Worm (Caenorhabditis elegans) whole organism, L1 larva: Measurements from ENCODE around the gene srw-82.
"Not testable (repeated sequence)": the region's sequence is repeated elsewhere in the genome, so short reads cannot be mapped to it uniquely, and the experiment has no call there.

Experiments
- C16A3.4 ChIP-seq: fragments of 150-350 bp; optimal IDR thresholded peaks from 2 replicates; lab custom pipeline; 2014; ENCODE audit warnings: missing biosample characterization, missing genetic modification characterization
- C34B4.2 ChIP-seq: sonication (generic microtip); optimal IDR thresholded peaks from 2 replicates; lab custom pipeline; 2017; ENCODE audit warnings: mild to moderate bottlenecking, missing genetic modification characterization, missing compliant biosample characterization
- Y116A8C.19 ChIP-seq: sonication (generic microtip); optimal IDR thresholded peaks from 2 replicates; lab custom pipeline; 2016; ENCODE audit warnings: missing compliant biosample characterization, missing genetic modification characterization, borderline replicate concordance
- alr-1 ChIP-seq: fragments of 200-800 bp; sonication (Bioruptor generic); optimal IDR thresholded peaks from 2 replicates; lab custom pipeline; 2018; ENCODE audit warnings: borderline replicate concordance, mild to moderate bottlenecking, missing genetic modification characterization, missing compliant biosample characterization
- ceh-63 ChIP-seq: fragments of 200-800 bp; sonication (Bioruptor generic); optimal IDR thresholded peaks from 2 replicates; lab custom pipeline; 2018; ENCODE audit warnings: mild to moderate bottlenecking, missing genetic modification characterization, missing compliant biosample characterization
- ceh-8 ChIP-seq: fragments of 200-800 bp; sonication (Bioruptor generic); optimal IDR thresholded peaks from 2 replicates; lab custom pipeline; 2018; ENCODE audit warnings: mild to moderate bottlenecking, missing genetic modification characterization, moderate library complexity, missing compliant biosample characterization
- ceh-82 ChIP-seq, 3 experiments: fragments of 150-350 bp in 1 of 3; sonication (generic microtip) in 2 of 3; optimal IDR thresholded peaks; 2 replicates each; lab custom pipeline; 2014 to 2017; ENCODE audit warnings: missing biosample characterization in 3 of 3, missing genetic modification characterization in 3 of 3
- dpl-1 ChIP-seq, 3 experiments: fragments of 150-350 bp in 2 of 3; sonication (generic microtip) in 1 of 3; optimal IDR thresholded peaks; 2 replicates each; lab custom pipeline; 2014 to 2017; ENCODE audit warnings: missing biosample characterization in 3 of 3, missing genetic modification characterization in 3 of 3, missing genetic modification reagents in 3 of 3
- efl-1 ChIP-seq, 4 experiments: fragments of 150-350 bp; optimal IDR thresholded peaks in 3 of 4; peaks in 1 of 4; 1 replicate in 1 of 4; 2 replicates in 3 of 4; lab custom pipeline; 2014; ENCODE audit warnings: missing biosample characterization in 2 of 4, missing genetic modification characterization in 2 of 4, missing genetic modification reagents in 2 of 4
- efl-3 ChIP-seq: fragments of 200-800 bp; sonication (Bioruptor generic); optimal IDR thresholded peaks from 2 replicates; lab custom pipeline; 2018; ENCODE audit warnings: mild to moderate bottlenecking, missing genetic modification characterization, missing compliant biosample characterization
- egl-27 ChIP-seq, 2 experiments: fragments of 150-350 bp in 1 of 2; sonication (generic microtip); optimal IDR thresholded peaks; 3 replicates each; lab custom pipeline; 2017 to 2018; ENCODE audit warnings: missing biosample characterization in 2 of 2, missing genetic modification characterization in 2 of 2, missing genetic modification reagents in 2 of 2
- elt-2 ChIP-seq: sonication (generic microtip); optimal IDR thresholded peaks from 2 replicates; lab custom pipeline; 2016; ENCODE audit warnings: missing genetic modification characterization, mild to moderate bottlenecking, inconsistent platforms, missing compliant biosample characterization, missing genetic modification reagents
- elt-3 ChIP-seq, 6 experiments: fragments of 150-350 bp in 1 of 6; sonication (generic microtip); optimal IDR thresholded peaks; 2 replicates each; lab custom pipeline; 2017 to 2018; ENCODE audit warnings: missing biosample characterization in 6 of 6, missing genetic modification characterization in 6 of 6, inconsistent platforms in 1 of 6
- fkh-10 ChIP-seq: sonication (generic microtip); optimal IDR thresholded peaks from 2 replicates; lab custom pipeline; 2017; ENCODE audit warnings: missing biosample characterization, missing genetic modification reagents, missing genetic modification characterization
- grh-1 ChIP-seq: fragments of 200-800 bp; sonication (Bioruptor generic); IDR thresholded peaks from 2 replicates; pipeline ENCODE4 v1.3.6; 2022; ENCODE audit warnings: missing genetic modification reagents, missing genetic modification characterization, missing compliant biosample characterization
- hpl-2 ChIP-seq: fragments of 150-350 bp; optimal IDR thresholded peaks from 2 replicates; lab custom pipeline; 2014; ENCODE audit warnings: missing biosample characterization, missing genetic modification reagents, missing genetic modification characterization
- irx-1 ChIP-seq: sonication (generic microtip); optimal IDR thresholded peaks from 2 replicates; lab custom pipeline; 2016; ENCODE audit warnings: missing genetic modification characterization, missing compliant biosample characterization
- isw-1 ChIP-seq: fragments of 200-800 bp; sonication (Bioruptor generic); IDR thresholded peaks from 2 replicates; pipeline ENCODE4 v1.3.6; 2022; ENCODE audit warnings: missing genetic modification characterization, missing compliant biosample characterization
- lin-35 ChIP-seq, 2 experiments: fragments of 150-350 bp; optimal IDR thresholded peaks; 2 replicates each; lab custom pipeline; 2014; ENCODE audit warnings: missing biosample characterization in 2 of 2, missing genetic modification characterization in 2 of 2, missing genetic modification reagents in 2 of 2
- lsy-2 ChIP-seq, 2 experiments: fragments of 150-350 bp; optimal IDR thresholded peaks; 2 replicates each; lab custom pipeline; 2014; ENCODE audit warnings: missing biosample characterization in 2 of 2, missing genetic modification characterization in 2 of 2
- mdl-1 ChIP-seq, 2 experiments: fragments of 150-350 bp; optimal IDR thresholded peaks; 2 replicates each; lab custom pipeline; 2014 to 2017; ENCODE audit warnings: missing biosample characterization in 2 of 2, missing genetic modification characterization in 2 of 2, inconsistent platforms in 1 of 2
- nhr-28 ChIP-seq: fragments of 150-350 bp; optimal IDR thresholded peaks from 2 replicates; lab custom pipeline; 2014; ENCODE audit warnings: missing biosample characterization, missing genetic modification characterization
- nhr-71 ChIP-seq: sonication (generic microtip); optimal IDR thresholded peaks from 2 replicates; lab custom pipeline; 2016; ENCODE audit warnings: mild to moderate bottlenecking, missing genetic modification characterization, moderate library complexity, missing compliant biosample characterization
- nhr-77 ChIP-seq: fragments of 150-350 bp; optimal IDR thresholded peaks from 2 replicates; lab custom pipeline; 2014; ENCODE audit warnings: missing biosample characterization, missing genetic modification characterization
- nhr-84 ChIP-seq: sonication (generic microtip); optimal IDR thresholded peaks from 2 replicates; lab custom pipeline; 2017; ENCODE audit warnings: missing biosample characterization, missing genetic modification characterization
- pax-3 ChIP-seq: fragments of 200-800 bp; sonication (Bioruptor generic); optimal IDR thresholded peaks from 2 replicates; lab custom pipeline; 2018; ENCODE audit warnings: mild to moderate bottlenecking, missing genetic modification characterization, moderate library complexity, missing compliant biosample characterization
- rnt-1 ChIP-seq: sonication (generic microtip); optimal IDR thresholded peaks from 2 replicates; lab custom pipeline; 2016; ENCODE audit warnings: mild to moderate bottlenecking, missing genetic modification characterization, moderate library complexity, missing compliant biosample characterization
- tlp-1 ChIP-seq: fragments of 150-350 bp; optimal IDR thresholded peaks from 2 replicates; lab custom pipeline; 2014; ENCODE audit warnings: missing biosample characterization, missing genetic modification characterization
- unc-130 ChIP-seq: fragments of 150-350 bp; optimal IDR thresholded peaks from 2 replicates; lab custom pipeline; 2017; ENCODE audit warnings: missing biosample characterization, missing genetic modification characterization, inconsistent platforms
- vab-15 ChIP-seq: sonication (generic microtip); optimal IDR thresholded peaks from 2 replicates; lab custom pipeline; 2017; ENCODE audit warnings: missing genotype, mild to moderate bottlenecking, missing genetic modification characterization, missing compliant biosample characterization
- ztf-11 ChIP-seq, 2 experiments: sonication (generic microtip); optimal IDR thresholded peaks; 2 replicates each; lab custom pipeline; 2016 to 2017; ENCODE audit warnings: missing genetic modification characterization in 2 of 2, missing biosample characterization in 1 of 2, missing compliant biosample characterization in 1 of 2

The srw-82 gene

DNA sequence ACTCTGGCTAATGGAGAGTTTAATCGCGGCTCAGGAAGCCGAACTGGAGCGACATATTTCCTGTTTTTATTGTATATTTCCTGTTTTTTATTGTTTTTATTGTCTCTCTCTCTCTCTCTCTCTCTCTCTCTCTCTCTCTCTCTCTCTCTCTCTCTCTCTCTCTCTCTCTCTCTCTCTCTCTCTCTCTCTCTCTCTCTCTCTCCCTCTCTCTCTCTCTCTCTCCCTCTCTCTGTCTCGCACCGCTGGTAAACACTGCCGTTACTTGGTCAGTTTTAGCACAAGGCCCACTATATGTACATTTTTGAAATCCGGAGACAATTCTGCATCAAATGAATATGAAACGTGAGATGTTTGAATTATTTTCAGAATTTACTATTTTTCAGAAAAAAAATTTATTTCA, 724 bp upstream of the srw-82 start:
- TF ChIP-seq elt-3 (tag; optimal IDR thresholded peaks at IDR 0.05; lab: Kevin White, UChicago), result no peak
- no peak for TF ChIP-seq unc-130 (tag; lab: Kevin White, UChicago)
- TF ChIP-seq nhr-77 (tag; lab: Kevin White, UChicago), result no peak
- TF ChIP-seq dpl-1 (GFP tag; optimal IDR thresholded peaks at IDR 0.05; lab: Kevin White, UChicago), result no peak
- TF ChIP-seq vab-15, result no peak
- TF ChIP-seq nhr-71 (tag; lab: Kevin White, UChicago), result no peak
- TF ChIP-seq lin-35 (GFP tag; optimal IDR thresholded peaks at IDR 0.05; lab: Kevin White, UChicago), result no peak
- no peak for TF ChIP-seq efl-3 (GFP tag; lab: Kevin White, UChicago)

DNA sequence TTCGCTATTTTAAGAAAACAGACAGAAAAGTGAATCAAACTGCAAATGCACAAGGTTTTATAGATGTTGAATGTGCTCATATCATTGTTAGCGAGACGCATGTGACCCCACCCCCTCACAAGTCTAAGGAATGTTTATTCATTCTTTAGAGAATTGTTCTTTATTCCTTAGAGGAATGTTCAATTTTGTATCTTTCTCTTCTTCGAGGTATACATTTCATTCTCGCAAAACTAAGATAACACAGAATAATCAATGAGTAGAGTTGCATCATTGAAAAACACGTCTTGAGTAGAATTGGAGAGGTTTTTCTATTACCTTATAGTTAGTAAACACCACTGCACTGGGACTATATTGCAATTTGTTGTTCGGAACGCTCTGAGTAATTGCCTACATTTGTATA, 3.4 kb downstream of the srw-82 start, which contains the start of gene ZK262.20:
Gene ZK262.20, minus strand, starts transcription at position 101 of the 400 bp plus-strand sequence.
- no peak for TF ChIP-seq nhr-84 (tag; lab: Kevin White, UChicago)
- no peak for TF ChIP-seq ceh-8 (GFP tag; lab: Kevin White, UChicago)
- TF ChIP-seq isw-1 (GFP tag; lab: Robert Waterston, UW), result no peak
- no peak for TF ChIP-seq vab-15
- no peak for TF ChIP-seq C16A3.4 (tag; lab: Kevin White, UChicago)
- TF ChIP-seq tlp-1 (tag; lab: Kevin White, UChicago), result no peak

DNA sequence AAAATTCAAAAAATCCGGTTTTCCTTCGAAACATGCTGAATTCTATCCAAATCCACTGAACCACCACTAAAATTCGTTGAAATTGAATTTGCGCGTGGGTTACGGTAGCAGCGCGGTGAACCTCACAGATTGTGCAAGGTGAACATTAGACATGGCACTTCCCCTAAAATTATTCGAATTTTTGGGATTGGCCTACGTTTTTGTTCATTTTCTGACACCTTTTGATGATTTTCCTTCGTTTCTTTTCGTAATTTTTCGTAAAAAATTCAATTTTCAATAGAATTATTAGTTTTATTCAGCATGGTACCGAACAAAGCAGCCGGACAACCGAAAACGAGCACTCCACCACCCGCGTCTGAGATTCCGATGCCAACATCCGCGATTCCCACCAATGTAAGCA, 6.5 kb downstream of the srw-82 start, which contains the start of gene ZK262.8:
Gene ZK262.8, plus strand, starts transcription at position 301 of the 400 bp plus-strand sequence.
- TF ChIP-seq tlp-1 (tag; lab: Kevin White, UChicago) (no peak), ceh-8 (GFP tag; lab: Kevin White, UChicago) (no peak), pax-3 (tag; lab: Kevin White, UChicago) (no peak), elt-2 (tag; lab: Kevin White, UChicago) (no peak), lsy-2 (tag; optimal IDR thresholded peaks at IDR 0.05; lab: Kevin White, UChicago) (no peak), Y116A8C.19 (tag; lab: Kevin White, UChicago) (no peak), C34B4.2 (tag; lab: Kevin White, UChicago) (no peak), nhr-77 (tag; lab: Kevin White, UChicago) (no peak), alr-1 (tag; lab: Kevin White, UChicago) (no peak), nhr-28 (tag; lab: Kevin White, UChicago) (no peak), hpl-2 (GFP tag; lab: Kevin White, UChicago) (no peak), ceh-82 (tag; optimal IDR thresholded peaks at IDR 0.05; lab: Kevin White, UChicago) (no peak), fkh-10 (GFP tag; lab: Kevin White, UChicago) (no peak), mdl-1 (tag; optimal IDR thresholded peaks at IDR 0.05; lab: Kevin White, UChicago) (no peak), grh-1 (GFP tag; lab: Robert Waterston, UW) (no peak), ztf-11 (tag; optimal IDR thresholded peaks at IDR 0.05; lab: Kevin White, UChicago) (no peak)

ce11 chrV:18439469-18439868, 7.9 kb downstream of the srw-82 start, which contains the start of gene ZK262.9:
Gene ZK262.9, plus strand, starts transcription at chrV:18439769.
- not testable (repeated sequence) for TF ChIP-seq irx-1; pax-3 (tag; lab: Kevin White, UChicago); elt-3 (tag; optimal IDR thresholded peaks at IDR 0.05; lab: Kevin White, UChicago)
- TF ChIP-seq, all 84 proteins: peak for 0; not testable (repeated sequence) for 84

ce11 chrV:18444118-18444517, 12.6 kb downstream of the srw-82 start, which contains the start of gene ZK228.1:
Gene ZK228.1, plus strand, starts transcription at chrV:18444418.
- TF ChIP-seq efl-1 (optimal IDR thresholded peaks at IDR 0.05; lab: Kevin White, UChicago) (no peak), efl-1 (GFP tag; optimal IDR thresholded peaks at IDR 0.05 in 1 of 2; lab: Kevin White, UChicago) (no peak), ceh-63 (GFP tag; lab: Kevin White, UChicago) (no peak), egl-27 (tag; optimal IDR thresholded peaks at IDR 0.05; lab: Kevin White, UChicago) (no peak), rnt-1 (tag; lab: Kevin White, UChicago) (no peak)
